Fruit fly (Drosophila melanogaster) whole organism: Measurements from ENCODE around the gene CG7794.

Experiments
- CG8478 ChIP-seq: fragments of >200 bp; optimal IDR thresholded peaks from 2 replicates; lab custom pipeline; 2018; ENCODE audit warnings: inconsistent platforms
- Dll ChIP-seq: fragments of >200 bp; optimal IDR thresholded peaks from 2 replicates; lab custom pipeline; 2017
- EcR ChIP-seq, 2 experiments: fragments of >200 bp; optimal IDR thresholded peaks; 2 replicates each; lab custom pipeline; 2017; ENCODE audit warnings: missing biosample characterization in 2 of 2, missing genetic modification characterization in 2 of 2, missing genetic modification reagents in 2 of 2
- pan ChIP-seq: fragments of >200 bp; optimal IDR thresholded peaks from 2 replicates; lab custom pipeline; 2017
- psq ChIP-seq: fragments of >200 bp; optimal IDR thresholded peaks from 2 replicates; lab custom pipeline; 2017
- usp ChIP-seq: fragments of >200 bp; optimal IDR thresholded peaks from 2 replicates; lab custom pipeline; 2017; ENCODE audit warnings: missing biosample characterization, missing genetic modification characterization, mixed read lengths

DNA sequence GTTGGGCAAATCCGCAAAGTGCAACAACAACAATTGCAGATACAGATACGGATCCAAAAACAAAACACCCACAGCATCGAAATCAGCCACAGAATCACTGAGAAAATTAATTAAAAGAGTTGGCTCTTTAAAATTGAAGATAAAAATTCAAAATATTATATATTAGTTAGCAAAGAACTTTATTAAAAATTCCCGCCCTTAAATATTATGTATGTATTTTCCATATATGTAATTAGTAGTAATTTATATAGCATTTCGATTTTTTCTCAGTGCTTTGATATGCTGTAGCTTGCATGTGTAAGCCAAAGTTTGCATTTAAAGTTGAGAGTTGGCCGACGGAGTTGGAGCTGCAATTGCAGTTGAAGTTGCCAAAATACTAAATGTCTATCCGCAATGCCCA, 18.8 kb upstream of the CG7794 start:
- no peak for TF ChIP-seq usp
- no peak for TF ChIP-seq Dll (lab: Kevin White, UChicago)
- no peak for TF ChIP-seq pan (lab: Kevin White, UChicago)
- no peak for TF ChIP-seq CG8478 (lab: Kevin White, UChicago)
- TF ChIP-seq psq (lab: Kevin White, UChicago): no peak
- no peak for TF ChIP-seq EcR (GFP tag; optimal IDR thresholded peaks at IDR 0.05; lab: Kevin White, UChicago)
